Fruit fly (Drosophila melanogaster) whole organism, wandering third instar larva: Measurements from ENCODE around the gene trn.

ENCODE experiments used
- CG32264 ChIP-seq: fragments of 200-800 bp; sonication (Bioruptor generic); optimal IDR thresholded peaks from 2 replicates; lab custom pipeline; 2016; ENCODE audit warnings: missing biosample characterization, missing genetic modification characterization
- Dif ChIP-seq: fragments of 200-275, 200-300 bp; sonication (Bioruptor generic); optimal IDR thresholded peaks from 2 replicates; lab custom pipeline; 2018; ENCODE audit warnings: missing biosample characterization, missing genetic modification characterization; ENCODE audit not compliant: partially characterized antibody
- GATAd ChIP-seq: sonication (Bioruptor generic); optimal IDR thresholded peaks from 2 replicates; lab custom pipeline; 2016; ENCODE audit warnings: missing biosample characterization, missing genetic modification characterization
- HLH106 ChIP-seq: fragments of 200-800 bp; optimal IDR thresholded peaks from 3 replicates; lab custom pipeline; 2019; ENCODE audit warnings: missing biosample characterization, mild to moderate bottlenecking, missing genetic modification characterization, moderate library complexity
- Hnf4 ChIP-seq: fragments of 200-800 bp; sonication (Bioruptor generic); optimal IDR thresholded peaks from 2 replicates; lab custom pipeline; 2016; ENCODE audit warnings: missing biosample characterization, mild to moderate bottlenecking, missing genetic modification characterization
- Hr83 ChIP-seq: fragments of 200-300 bp; sonication (Bioruptor generic); optimal IDR thresholded peaks from 2 replicates; lab custom pipeline; 2016; ENCODE audit warnings: missing biosample characterization, mild to moderate bottlenecking, missing genetic modification characterization, moderate library complexity; ENCODE audit not compliant: poor library complexity, severe bottlenecking
- Jra ChIP-seq: sonication (Bioruptor generic); optimal IDR thresholded peaks from 2 replicates; lab custom pipeline; 2016; ENCODE audit warnings: missing biosample characterization, missing genetic modification characterization
- Mio ChIP-seq: sonication (Bioruptor generic); optimal IDR thresholded peaks from 2 replicates; lab custom pipeline; 2016; ENCODE audit warnings: missing biosample characterization, missing genetic modification characterization
- Myc ChIP-seq: fragments of >200 bp; optimal IDR thresholded peaks from 2 replicates; lab custom pipeline; 2017
- N ChIP-seq: fragments of >200 bp; optimal IDR thresholded peaks from 2 replicates; lab custom pipeline; 2018; ENCODE audit warnings: missing biosample characterization, missing external identifiers, missing genetic modification characterization
- OdsH ChIP-seq: fragments of 200-800 bp; sonication (Bioruptor generic); optimal IDR thresholded peaks from 2 replicates; lab custom pipeline; 2016; ENCODE audit warnings: missing biosample characterization, mild to moderate bottlenecking, missing genetic modification characterization
- Rel ChIP-seq, 2 experiments: fragments of 200-800 bp; sonication (Bioruptor generic) in 1 of 2; optimal IDR thresholded peaks; 2 replicates in 1 of 2; 3 replicates in 1 of 2; lab custom pipeline; 2016 to 2019; ENCODE audit warnings: mild to moderate bottlenecking in 2 of 2, missing biosample characterization in 2 of 2, missing genetic modification characterization in 2 of 2, moderate library complexity in 1 of 2
- Sp1 ChIP-seq: fragments of 200-800 bp; sonication (Bioruptor generic); optimal IDR thresholded peaks from 3 replicates; lab custom pipeline; 2019; ENCODE audit warnings: missing biosample characterization, mild to moderate bottlenecking, missing genetic modification characterization, moderate library complexity
- Vsx2 ChIP-seq: fragments of 200-300, 225-300 bp; sonication (Bioruptor generic); optimal IDR thresholded peaks from 2 replicates; lab custom pipeline; 2018; ENCODE audit warnings: missing biosample characterization, missing genetic modification characterization; ENCODE audit not compliant: partially characterized antibody
- br ChIP-seq: fragments of 200-800 bp; sonication (Bioruptor generic); optimal IDR thresholded peaks from 2 replicates; lab custom pipeline; 2016; ENCODE audit warnings: missing biosample characterization, missing genetic modification characterization
- brk ChIP-seq: fragments of 200-800 bp; sonication (Bioruptor generic); optimal IDR thresholded peaks from 2 replicates; lab custom pipeline; 2016; ENCODE audit warnings: missing biosample characterization, mild to moderate bottlenecking, missing genetic modification characterization
- dl ChIP-seq, 2 experiments: fragments of 175-275, 200-275 bp in 1 of 2; fragments of 200-275 bp in 1 of 2; sonication (Bioruptor generic); optimal IDR thresholded peaks; lab custom pipeline; 2018; ENCODE audit warnings: mild to moderate bottlenecking in 2 of 2, missing biosample characterization in 2 of 2, missing genetic modification characterization in 2 of 2, moderate library complexity in 2 of 2; ENCODE audit not compliant: partially characterized antibody in 2 of 2, insufficient read depth in 1 of 2
- dmrt93B ChIP-seq: fragments of 200-800 bp; sonication (Bioruptor generic); optimal IDR thresholded peaks from 2 replicates; lab custom pipeline; 2018; ENCODE audit warnings: missing biosample characterization, mild to moderate bottlenecking, missing genetic modification characterization
- dsf ChIP-seq: sonication (Bioruptor generic); optimal IDR thresholded peaks from 2 replicates; lab custom pipeline; 2016; ENCODE audit warnings: missing biosample characterization, missing genetic modification characterization, borderline replicate concordance
- ey ChIP-seq: fragments of 200-800 bp; sonication (Bioruptor generic); optimal IDR thresholded peaks from 2 replicates; lab custom pipeline; 2016; ENCODE audit warnings: missing biosample characterization, missing genetic modification characterization
- foxo ChIP-seq, 2 experiments: fragments of 200-800 bp; sonication (Bioruptor generic); optimal IDR thresholded peaks; 2 replicates in 1 of 2; 3 replicates in 1 of 2; lab custom pipeline; 2016 to 2017; ENCODE audit warnings: missing biosample characterization in 2 of 2, missing genetic modification characterization in 2 of 2
- fru ChIP-seq: fragments of 200-800 bp; sonication (Bioruptor generic); optimal IDR thresholded peaks from 3 replicates; lab custom pipeline; 2016; ENCODE audit warnings: missing biosample characterization, mild to moderate bottlenecking, missing genetic modification characterization
- h ChIP-seq: fragments of 200-800 bp; sonication (Bioruptor generic); optimal IDR thresholded peaks from 3 replicates; lab custom pipeline; 2016; ENCODE audit warnings: missing biosample characterization, mild to moderate bottlenecking, missing genetic modification characterization
- pan ChIP-seq: fragments of >200 bp; optimal IDR thresholded peaks from 2 replicates; lab custom pipeline; 2017
- psq ChIP-seq: fragments of 200-800 bp; sonication (Bioruptor generic); optimal IDR thresholded peaks from 3 replicates; lab custom pipeline; 2017; ENCODE audit warnings: missing biosample characterization, mild to moderate bottlenecking, missing genetic modification characterization, moderate library complexity
- rgr ChIP-seq: fragments of 200-800 bp; sonication (Bioruptor generic); optimal IDR thresholded peaks from 3 replicates; lab custom pipeline; 2016; ENCODE audit warnings: missing biosample characterization, mild to moderate bottlenecking, missing genetic modification characterization
- sage ChIP-seq: fragments of 200-800 bp; sonication (Bioruptor generic); optimal IDR thresholded peaks from 2 replicates; lab custom pipeline; 2016; ENCODE audit warnings: missing biosample characterization, mild to moderate bottlenecking, missing genetic modification characterization
- sv ChIP-seq: fragments of 200-800 bp; sonication (Bioruptor generic); optimal IDR thresholded peaks from 3 replicates; lab custom pipeline; 2016; ENCODE audit warnings: missing biosample characterization, missing genetic modification characterization
- tai ChIP-seq: sonication (Bioruptor generic); optimal IDR thresholded peaks from 2 replicates; lab custom pipeline; 2016; ENCODE audit warnings: missing biosample characterization, missing genetic modification characterization
- usp ChIP-seq: fragments of >200 bp; optimal IDR thresholded peaks from 2 replicates; lab custom pipeline; 2017; ENCODE audit warnings: missing biosample characterization, missing genetic modification characterization
- woc ChIP-seq: sonication (Bioruptor generic); optimal IDR thresholded peaks from 2 replicates; lab custom pipeline; 2016; ENCODE audit warnings: missing biosample characterization, mild to moderate bottlenecking, missing genetic modification characterization

trn gene

dm6 chr3L:13100438-13100837 is 13.6 kb upstream of the trn start:
- TF ChIP-seq sage (GFP tag; lab: Kevin White, UChicago), result no peak
- TF ChIP-seq Dif, result peak; percentile 13
- no peak for TF ChIP-seq dsf (GFP tag; lab: Kevin White, UChicago)
- no peak for TF ChIP-seq woc (GFP tag; lab: Kevin White, UChicago)
- no peak for TF ChIP-seq Vsx2 (GFP tag; lab: Kevin White, UChicago)

dm6 chr3L:13105863-13106262 is 8.2 kb upstream of the trn start:
- no peak for TF ChIP-seq N
- no peak for TF ChIP-seq sv (GFP tag; lab: Kevin White, UChicago)
- no peak for TF ChIP-seq brk (GFP tag; lab: Kevin White, UChicago)
- TF ChIP-seq dmrt93B (GFP tag; lab: Kevin White, UChicago), result no peak
- TF ChIP-seq sage (GFP tag; lab: Kevin White, UChicago), result no peak
- TF ChIP-seq ey (GFP tag; lab: Kevin White, UChicago), result no peak
- TF ChIP-seq usp (GFP tag; lab: Kevin White, UChicago), result no peak
- TF ChIP-seq Myc (lab: Kevin White, UChicago), result no peak
- TF ChIP-seq CG32264, result no peak
- TF ChIP-seq Hr83 (GFP tag; lab: Kevin White, UChicago), result no peak
- TF ChIP-seq, all 38 proteins: peak for 0

dm6 chr3L:13107307-13107938 is 6.6 kb upstream of the trn start:
- TF ChIP-seq sv (GFP tag; lab: Kevin White, UChicago) (no peak), rgr (GFP tag; lab: Kevin White, UChicago) (peak; percentile 19), dsf (GFP tag; lab: Kevin White, UChicago) (no peak), ey (GFP tag; lab: Kevin White, UChicago) (peak; percentile 56), Hr83 (GFP tag; lab: Kevin White, UChicago) (no peak), fru (GFP tag; lab: Kevin White, UChicago) (peak; percentile 75), Vsx2 (GFP tag; lab: Kevin White, UChicago) (no peak), pan (lab: Kevin White, UChicago) (no peak), woc (GFP tag; lab: Kevin White, UChicago) (peak; percentile 73), Mio (GFP tag; lab: Kevin White, UChicago) (no peak), OdsH (peak; percentile 35), foxo (GFP tag; optimal IDR thresholded peaks at IDR 0.05; lab: Kevin White, UChicago) (peak in 1 of 2 experiments; percentile 69), Rel (GFP tag; optimal IDR thresholded peaks at IDR 0.05; lab: Kevin White, UChicago) (no peak), Rel (tag; optimal IDR thresholded peaks at IDR 0.05; lab: Kevin White, UChicago) (no peak), Hnf4 (peak; percentile 50), Jra (GFP tag; lab: Kevin White, UChicago) (peak; percentile 14), usp (GFP tag; lab: Kevin White, UChicago) (no peak), h (GFP tag; lab: Kevin White, UChicago) (peak; percentile 62), br (GFP tag; lab: Kevin White, UChicago) (peak; percentile 71), psq (peak; percentile 21), CG32264 (no peak), tai (GFP tag; lab: Kevin White, UChicago) (no peak), dl (GFP tag; optimal IDR thresholded peaks at IDR 0.05; lab: Kevin White, UChicago; ENCODE audit: insufficient read depth in 1 of 2, partially characterized antibody in 2 of 2) (no peak), Dif (peak; percentile 19), HLH106 (peak; percentile 20), Sp1 (GFP tag; lab: Kevin White, UChicago) (peak; percentile 25), dmrt93B (GFP tag; lab: Kevin White, UChicago) (no peak)

- TF ChIP-seq GATAd (GFP tag; lab: Kevin White, UChicago), result no peak
Measured at dm6 chr3L:13108354-13108882, 5.7 kb upstream of the trn start.
